Worm (Caenorhabditis elegans): ENCODE measurements around the gene cpx-2.
A peak's percentile ranks its signal among the peaks of the same experiment; 100 is the strongest.

Gene cpx-2

DNA sequence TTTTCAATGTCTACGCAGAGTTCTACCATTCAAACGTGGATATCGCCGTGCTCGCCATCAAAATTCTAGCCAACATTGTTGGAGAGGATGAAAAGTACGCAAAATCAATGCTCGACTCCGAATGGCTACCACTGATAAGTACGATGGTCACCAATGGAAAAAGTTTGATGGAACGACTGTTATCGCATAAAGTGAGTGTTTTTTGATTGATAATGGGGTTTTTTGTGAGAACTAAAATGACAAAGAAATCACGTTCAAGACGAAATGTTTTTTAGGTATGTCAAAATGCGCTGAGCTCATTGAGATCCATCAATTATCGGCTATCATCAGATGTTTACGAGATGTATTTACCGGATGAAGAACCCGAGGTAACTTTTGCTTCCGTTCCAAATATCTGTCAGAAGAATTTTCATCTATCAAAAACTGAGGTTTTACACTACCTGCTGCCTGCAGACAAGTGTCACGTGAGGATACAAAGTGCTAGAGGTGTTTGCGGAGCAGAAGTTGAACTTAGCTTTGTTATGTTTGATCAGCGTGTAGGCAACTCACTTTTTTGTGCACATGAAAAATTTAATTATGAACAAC, 35.2 kb upstream of the cpx-2 start (continued):
- no peak for TF ChIP-seq zfh-2 (GFP tag; conservative IDR thresholded peaks at IDR 0.05)
- TF ChIP-seq lsl-1 (GFP tag; optimal IDR thresholded peaks at IDR 0.05): no peak
- TF ChIP-seq mxl-1 (tag; optimal IDR thresholded peaks at IDR 0.05): no peak
- TF ChIP-seq rpc-1 (optimal IDR thresholded peaks at IDR 0.05): no peak
- no peak for TF ChIP-seq rpc-1 (tag; optimal IDR thresholded peaks at IDR 0.05)

DNA sequence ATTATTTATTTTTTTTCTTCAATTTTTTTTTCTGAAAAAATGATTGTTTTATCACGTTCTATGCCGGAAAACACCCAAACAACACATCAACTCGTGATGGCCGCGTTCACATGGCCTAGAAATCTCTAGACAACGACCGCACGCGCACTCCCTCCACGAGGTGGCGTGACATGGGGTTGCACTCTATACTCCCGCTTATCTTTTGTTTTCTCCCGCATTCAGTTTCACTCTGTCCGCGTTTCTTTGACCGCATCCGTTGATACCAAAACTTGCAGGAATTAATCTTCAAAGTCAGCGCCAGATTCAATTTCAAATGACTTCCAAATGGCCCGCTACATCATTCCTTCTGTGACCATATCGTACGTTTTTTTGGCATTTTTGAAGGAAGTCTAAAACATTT, 33.9 kb upstream of the cpx-2 start, which contains the start of gene F17H10.1:
Gene F17H10.1, plus strand, starts transcription at position 276 of the 400 bp plus-strand sequence.
- peak; percentile 63 for TF ChIP-seq K12H6.12 (tag; optimal IDR thresholded peaks at IDR 0.05)
- 0 out of 2 replicates have a peak, but pooled peaks have one; percentile 44 for TF ChIP-seq cebp-1 (GFP tag; IDR thresholded peaks at IDR 0.05)
- peak; percentile 82 for TF ChIP-seq cebp-1 (tag; optimal IDR thresholded peaks at IDR 0.05)
- no peak for TF ChIP-seq dpff-1 (tag; optimal IDR thresholded peaks at IDR 0.05)
- TF ChIP-seq madf-10 (tag; optimal IDR thresholded peaks at IDR 0.05): peak; percentile 68
- TF ChIP-seq ztf-3 (GFP tag; optimal IDR thresholded peaks at IDR 0.05): peak; percentile 43
- peak; percentile 47 for TF ChIP-seq hmg-1.2 (GFP tag; IDR thresholded peaks at IDR 0.05)
- no peak for TF ChIP-seq egl-44 (GFP tag; IDR thresholded peaks at IDR 0.05)
- TF ChIP-seq tbp1 (GFP tag; optimal IDR thresholded peaks at IDR 0.05): peak; percentile 66
- TF ChIP-seq D2030.7 (GFP tag; IDR thresholded peaks at IDR 0.05): no peak
- no peak for TF ChIP-seq F49E8.2 (tag; optimal IDR thresholded peaks at IDR 0.05; ENCODE audit: insufficient read depth)
- no peak for TF ChIP-seq lsy-27 (tag; optimal IDR thresholded peaks at IDR 0.05; ENCODE audit: borderline replicate concordance, insufficient read depth)
- peak; percentile 89 for TF ChIP-seq nfyb-1 (GFP tag; IDR thresholded peaks at IDR 0.05)
- no peak for TF ChIP-seq sptf-2 (GFP tag; optimal IDR thresholded peaks at IDR 0.05)
- peak; percentile 86; the same call in 1 of the 2 replicates for TF ChIP-seq let-526 (GFP tag; IDR thresholded peaks at IDR 0.05)
- peak; percentile 70; the same call in 1 of the 2 replicates for TF ChIP-seq lin-26 (GFP tag; IDR thresholded peaks at IDR 0.05)
- no peak for TF ChIP-seq F33H1.4 (GFP tag; IDR thresholded peaks at IDR 0.05)
- TF ChIP-seq hsf-1 (GFP tag; IDR thresholded peaks at IDR 0.05): peak; percentile 90
- no peak for TF ChIP-seq xnd-1 (tag; optimal IDR thresholded peaks at IDR 0.05)
- peak; percentile 39 for TF ChIP-seq lin-54 (GFP tag; optimal IDR thresholded peaks at IDR 0.05)
- peak; percentile 88 for TF ChIP-seq nhr-80 (tag; optimal IDR thresholded peaks at IDR 0.05)
- TF ChIP-seq aptf-2 (GFP tag; conservative IDR thresholded peaks at IDR 0.05): no peak
- TF ChIP-seq B0035.1 (tag; optimal IDR thresholded peaks at IDR 0.05): peak; percentile 64
- TF ChIP-seq nhr-90 (tag; optimal IDR thresholded peaks at IDR 0.05): peak; percentile 48
- TF ChIP-seq let-607 (tag; optimal IDR thresholded peaks at IDR 0.05): peak in 1 of 2 experiments; percentile 76
- TF ChIP-seq B0019.2 (GFP tag; conservative IDR thresholded peaks at IDR 0.05): no peak
- TF ChIP-seq egl-18 (GFP tag; IDR thresholded peaks at IDR 0.05): no peak
- peak; percentile 91 for TF ChIP-seq K11D2.4 (GFP tag; IDR thresholded peaks at IDR 0.05)
- peak; percentile 75 for TF ChIP-seq dox-1 (GFP tag; IDR thresholded peaks at IDR 0.05)
- no peak; the same call in 1 of the 2 replicates for TF ChIP-seq Y53G8AR.9 (GFP tag; conservative IDR thresholded peaks at IDR 0.05)
- no peak for TF ChIP-seq unc-62 (GFP tag; optimal IDR thresholded peaks at IDR 0.05)
- no peak for TF ChIP-seq snpc-4 (GFP tag; optimal IDR thresholded peaks at IDR 0.05)
- TF ChIP-seq snpc-4 (tag; optimal IDR thresholded peaks at IDR 0.05): peak in 2 of 4 experiments; percentile 9 to 36
- TF ChIP-seq B0336.3 (GFP tag; IDR thresholded peaks at IDR 0.05): peak; percentile 83
- 0 out of 2 replicates have a peak, but pooled peaks have one; percentile 49 for TF ChIP-seq pbrm-1 (GFP tag; IDR thresholded peaks at IDR 0.05)
- TF ChIP-seq akir-1 (GFP tag; optimal IDR thresholded peaks at IDR 0.05): no peak
- peak; percentile 31 for TF ChIP-seq attf-5 (GFP tag; optimal IDR thresholded peaks at IDR 0.05)
- peak; percentile 36 for TF ChIP-seq ama-1 (optimal IDR thresholded peaks at IDR 0.05)
- no peak for TF ChIP-seq ama-1 (GFP tag; optimal IDR thresholded peaks at IDR 0.05)
- TF ChIP-seq ets-4 (GFP tag; optimal IDR thresholded peaks at IDR 0.05): peak; percentile 95
- TF ChIP-seq nhr-120 (GFP tag; IDR thresholded peaks at IDR 0.05): no peak
- TF ChIP-seq madf-3 (GFP tag; IDR thresholded peaks at IDR 0.05): no peak
- TF ChIP-seq ceh-27 (GFP tag; optimal IDR thresholded peaks at IDR 0.05): peak; percentile 68
